Fruit fly (Drosophila melanogaster): ENCODE data around the gene wupA.

Gene wupA

dm6 chrX:18136059-18136458 is 19.3 kb upstream of the wupA start (continued):
- TF ChIP-seq ken (GFP tag; IDR thresholded peaks at IDR 0.05), result 0 out of 3 replicates have a peak, but pooled peaks have one; percentile 29
- TF ChIP-seq CG12391 (tag; optimal IDR thresholded peaks at IDR 0.05), result no peak
- TF ChIP-seq CG10959 (GFP tag; IDR thresholded peaks at IDR 0.05), result no peak
- TF ChIP-seq CG14667 (GFP tag; IDR thresholded peaks at IDR 0.05), result no peak
- no peak for TF ChIP-seq Hr51 (GFP tag; optimal IDR thresholded peaks at IDR 0.05)
- TF ChIP-seq stwl (tag; optimal IDR thresholded peaks at IDR 0.05), result no peak
- no peak for TF ChIP-seq prd (optimal IDR thresholded peaks at IDR 0.05)
- TF ChIP-seq prd (GFP tag; IDR thresholded peaks at IDR 0.05), result peak; percentile 34; the same call in 1 of the 3 replicates
- TF ChIP-seq ttk (GFP tag; IDR thresholded peaks at IDR 0.05), result no peak
- no peak for TF ChIP-seq CG4404 (GFP tag; IDR thresholded peaks at IDR 0.05)
- no peak for TF ChIP-seq CG34422 (GFP tag; IDR thresholded peaks at IDR 0.05)
- TF ChIP-seq CG2712 (tag; optimal IDR thresholded peaks at IDR 0.05), result no peak
- no peak for TF ChIP-seq Bgb (GFP tag; IDR thresholded peaks at IDR 0.05; ENCODE audit: partially characterized antibody)
- TF ChIP-seq CG3281 (GFP tag; optimal IDR thresholded peaks at IDR 0.05), result no peak
- TF ChIP-seq CG11560 (tag; IDR thresholded peaks at IDR 0.05), result peak; percentile 30; the same call in 1 of the 3 replicates
- TF ChIP-seq CG5245 (GFP tag; optimal IDR thresholded peaks at IDR 0.05), result no peak
- no peak for TF ChIP-seq CG10209 (GFP tag; optimal IDR thresholded peaks at IDR 0.05)
- no peak for TF ChIP-seq crc (GFP tag; optimal IDR thresholded peaks at IDR 0.05)
- TF ChIP-seq CG10321 (GFP tag; IDR thresholded peaks at IDR 0.05), result no peak
- TF ChIP-seq HLHmδ (GFP tag; optimal IDR thresholded peaks at IDR 0.05), result no peak
- peak; percentile 36; the same call in 1 of the 2 replicates for TF ChIP-seq Ptx1 (GFP tag; IDR thresholded peaks at IDR 0.05)
- TF ChIP-seq jigr1 (GFP tag; IDR thresholded peaks at IDR 0.05), result no peak
- no peak for TF ChIP-seq CG8388 (GFP tag; optimal IDR thresholded peaks at IDR 0.05)
- TF ChIP-seq CG13624 (GFP tag; optimal IDR thresholded peaks at IDR 0.05), result no peak
- no peak for TF ChIP-seq klu (GFP tag; IDR thresholded peaks at IDR 0.05)
- TF ChIP-seq run (tag; optimal IDR thresholded peaks at IDR 0.05), result no peak
- 0 out of 3 replicates have a peak, but pooled peaks have one; percentile 19 for TF ChIP-seq CG7357 (GFP tag; IDR thresholded peaks at IDR 0.05)
- no peak for TF ChIP-seq peb (GFP tag; IDR thresholded peaks at IDR 0.05)
- no peak for TF ChIP-seq chif (GFP tag; optimal IDR thresholded peaks at IDR 0.05)
- 0 out of 3 replicates have a peak, but pooled peaks have one; percentile 46 for TF ChIP-seq ci (GFP tag; IDR thresholded peaks at IDR 0.05)
- TF ChIP-seq CG6854 (GFP tag; optimal IDR thresholded peaks at IDR 0.05), result no peak
- TF ChIP-seq CG14965 (GFP tag; optimal IDR thresholded peaks at IDR 0.05; ENCODE audit: borderline replicate concordance), result no peak
- no peak for TF ChIP-seq bowl (GFP tag; IDR thresholded peaks at IDR 0.05)
- 0 out of 2 replicates have a peak, but pooled peaks have one; percentile 33 for TF ChIP-seq Ada2b (GFP tag; IDR thresholded peaks at IDR 0.05)
- no peak for TF ChIP-seq otp (GFP tag; IDR thresholded peaks at IDR 0.05)
- TF ChIP-seq CG12299 (tag; optimal IDR thresholded peaks at IDR 0.05), result no peak
- TF ChIP-seq wdn (GFP tag; IDR thresholded peaks at IDR 0.05), result no peak
- no peak for TF ChIP-seq sr (GFP tag; IDR thresholded peaks at IDR 0.05)
- 0 out of 3 replicates have a peak, but pooled peaks have one; percentile 12 for TF ChIP-seq so (GFP tag; IDR thresholded peaks at IDR 0.05)
- no peak for TF ChIP-seq CG7987 (GFP tag; optimal IDR thresholded peaks at IDR 0.05)
- no peak for TF ChIP-seq z (GFP tag; IDR thresholded peaks at IDR 0.05)
- no peak for TF ChIP-seq CG8359 (GFP tag; optimal IDR thresholded peaks at IDR 0.05; ENCODE audit: borderline replicate concordance)
- TF ChIP-seq Rx (GFP tag; IDR thresholded peaks at IDR 0.05), result no peak
- TF ChIP-seq NC2β (GFP tag; optimal IDR thresholded peaks at IDR 0.05), result no peak
- no peak for TF ChIP-seq CG32772 (GFP tag; IDR thresholded peaks at IDR 0.05)
- no peak for TF ChIP-seq sug (tag; optimal IDR thresholded peaks at IDR 0.05)
- TF ChIP-seq CG10431 (GFP tag; optimal IDR thresholded peaks at IDR 0.05), result no peak
- no peak for TF ChIP-seq CG15269 (tag; optimal IDR thresholded peaks at IDR 0.05)
- no peak for TF ChIP-seq CG13296 (GFP tag; optimal IDR thresholded peaks at IDR 0.05)
- TF ChIP-seq repo (GFP tag; optimal IDR thresholded peaks at IDR 0.05), result no peak
- TF ChIP-seq schlank (tag; optimal IDR thresholded peaks at IDR 0.05), result no peak
- TF ChIP-seq CG32532 (GFP tag; IDR thresholded peaks at IDR 0.05), result no peak
